Worm (Caenorhabditis elegans): Measurements from ENCODE around the gene snr-1.

Gene snr-1

DNA sequence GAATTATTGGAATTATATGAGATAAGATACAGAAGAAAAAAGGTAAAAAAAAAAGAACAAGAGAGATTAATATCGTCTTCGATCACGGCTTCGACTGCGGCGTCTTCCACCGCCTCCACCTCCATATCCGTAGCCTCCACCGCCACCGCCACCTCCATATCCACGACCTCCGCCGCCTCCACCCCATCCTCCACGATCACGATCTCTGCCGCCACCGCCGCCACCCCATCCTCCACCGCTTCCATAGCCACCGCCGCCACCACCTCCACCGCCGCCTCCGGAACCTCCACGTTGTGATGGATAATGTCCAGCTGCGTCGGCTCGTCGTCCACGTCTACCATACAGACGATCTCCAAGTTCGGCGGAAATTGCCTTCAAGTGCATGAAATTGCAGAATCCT, 29.0 kb downstream of the snr-1 start:
- TF ChIP-seq drap-1 (GFP tag; optimal IDR thresholded peaks at IDR 0.05) (no peak), nhr-12 (tag; optimal IDR thresholded peaks at IDR 0.05) (no peak), elt-3 (tag; optimal IDR thresholded peaks at IDR 0.05) (no peak), sem-2 (GFP tag; optimal IDR thresholded peaks at IDR 0.05) (no peak), snpc-4 (tag; optimal IDR thresholded peaks at IDR 0.05) (no peak), flh-1 (GFP tag; optimal IDR thresholded peaks at IDR 0.05) (no peak), ztf-11 (tag; optimal IDR thresholded peaks at IDR 0.05) (no peak), lin-13 (tag; optimal IDR thresholded peaks at IDR 0.05) (no peak), pha-4 (tag; optimal IDR thresholded peaks at IDR 0.05) (no peak), nhr-76 (tag; optimal IDR thresholded peaks at IDR 0.05) (no peak), mep-1 (tag; optimal IDR thresholded peaks at IDR 0.05) (no peak), lsy-2 (tag; optimal IDR thresholded peaks at IDR 0.05) (no peak), nhr-2 (tag; optimal IDR thresholded peaks at IDR 0.05) (no peak), zip-8 (tag; optimal IDR thresholded peaks at IDR 0.05) (no peak), unc-62 (GFP tag; optimal IDR thresholded peaks at IDR 0.05) (no peak), mab-5 (tag; optimal IDR thresholded peaks at IDR 0.05) (no peak), ham-2 (GFP tag; optimal IDR thresholded peaks at IDR 0.05) (no peak)

DNA sequence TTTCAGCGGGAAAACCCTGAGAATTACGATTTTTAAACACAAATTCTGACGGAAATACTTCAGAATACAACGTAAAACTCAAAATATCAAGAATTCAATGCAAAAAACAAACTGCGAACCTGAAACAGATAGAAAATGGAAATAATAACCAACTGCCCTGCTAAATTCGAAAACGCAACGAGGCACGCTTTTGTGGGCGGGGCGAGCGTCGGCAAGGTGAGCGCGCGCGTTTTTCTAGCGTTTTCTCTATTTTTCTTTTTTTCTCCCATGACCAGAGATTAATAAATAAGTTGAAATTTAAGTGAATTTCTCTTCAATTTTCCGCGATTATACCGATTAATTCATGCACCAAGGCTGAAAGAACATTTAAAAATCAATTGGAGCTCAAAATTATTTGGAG, 30.7 kb downstream of the snr-1 start, which contains the start of gene uaf-2:
uaf-2 (minus strand) TSS at position 183 of the 400 bp plus-strand sequence.
- no peak for TF ChIP-seq ceh-43 (GFP tag; optimal IDR thresholded peaks at IDR 0.05)
- peak; percentile 48 for TF ChIP-seq mep-1 (tag; optimal IDR thresholded peaks at IDR 0.05)
- peak; percentile 33 for TF ChIP-seq ceh-39 (tag; optimal IDR thresholded peaks at IDR 0.05)
- no peak for TF ChIP-seq nhr-12 (tag; optimal IDR thresholded peaks at IDR 0.05)

DNA sequence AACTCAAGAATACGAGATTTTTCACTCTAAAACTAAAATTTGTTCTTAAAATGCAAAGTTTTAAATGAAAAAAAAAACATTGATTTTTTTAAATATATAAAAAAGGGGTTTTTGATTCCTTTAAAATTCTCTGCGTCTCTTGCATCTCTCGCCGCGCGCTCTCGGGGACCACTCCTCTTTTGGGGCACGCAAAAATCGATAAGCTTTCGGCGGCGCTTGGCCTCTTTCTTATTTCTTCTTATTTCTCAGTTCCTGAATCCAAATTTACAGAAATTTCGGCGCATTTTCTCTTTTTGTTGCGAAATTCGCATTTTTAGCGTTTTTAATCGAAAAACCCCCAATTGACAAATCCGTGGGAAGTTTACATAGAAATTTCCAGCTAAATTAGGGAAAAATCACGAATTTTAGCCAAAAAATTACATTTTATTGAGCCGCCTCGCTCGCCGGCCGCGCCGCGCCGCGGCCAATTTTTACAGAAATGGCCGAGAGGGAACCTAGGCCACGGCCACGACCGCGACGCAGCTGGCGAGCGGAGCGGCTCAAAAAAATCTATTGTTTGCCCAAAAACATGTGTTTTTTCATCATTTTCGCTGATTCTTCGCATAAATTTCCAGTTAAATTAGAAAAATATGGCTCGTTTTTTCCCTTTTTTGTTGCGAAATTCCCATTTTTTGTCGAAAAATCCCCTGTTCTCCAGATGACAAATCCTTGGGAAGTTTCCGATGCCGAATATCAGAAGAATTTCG, 31.3 kb downstream of the snr-1 start, which contains the start of gene itsn-1:
itsn-1 (plus strand) TSS at position 696 of the 746 bp plus-strand sequence.
- TF ChIP-seq unc-62 (GFP tag; optimal IDR thresholded peaks at IDR 0.05), result no peak
- TF ChIP-seq lin-13 (tag; optimal IDR thresholded peaks at IDR 0.05), result no peak
- TF ChIP-seq sem-2 (GFP tag; optimal IDR thresholded peaks at IDR 0.05), result no peak
- no peak for TF ChIP-seq lin-32 (GFP tag; optimal IDR thresholded peaks at IDR 0.05)
- TF ChIP-seq tbx-8 (GFP tag; optimal IDR thresholded peaks at IDR 0.05), result no peak
- TF ChIP-seq M03D4.4 (tag; optimal IDR thresholded peaks at IDR 0.05), result no peak
- TF ChIP-seq lsy-2 (tag; optimal IDR thresholded peaks at IDR 0.05), result no peak
- no peak for TF ChIP-seq zip-8 (tag; optimal IDR thresholded peaks at IDR 0.05)
- no peak for TF ChIP-seq mep-1 (tag; optimal IDR thresholded peaks at IDR 0.05)
- TF ChIP-seq hlh-1 (tag; optimal IDR thresholded peaks at IDR 0.05), result no peak
- no peak for TF ChIP-seq nhr-12 (tag; optimal IDR thresholded peaks at IDR 0.05)
- TF ChIP-seq elt-3 (tag; optimal IDR thresholded peaks at IDR 0.05), result no peak
- no peak for TF ChIP-seq ceh-39 (tag; optimal IDR thresholded peaks at IDR 0.05)
- TF ChIP-seq nhr-76 (tag; optimal IDR thresholded peaks at IDR 0.05), result no peak
- TF ChIP-seq drap-1 (GFP tag; optimal IDR thresholded peaks at IDR 0.05), result no peak
- no peak for TF ChIP-seq ceh-43 (GFP tag; optimal IDR thresholded peaks at IDR 0.05)
- no peak for TF ChIP-seq elt-1 (tag; optimal IDR thresholded peaks at IDR 0.05; ENCODE audit: borderline replicate concordance, insufficient read depth)

DNA sequence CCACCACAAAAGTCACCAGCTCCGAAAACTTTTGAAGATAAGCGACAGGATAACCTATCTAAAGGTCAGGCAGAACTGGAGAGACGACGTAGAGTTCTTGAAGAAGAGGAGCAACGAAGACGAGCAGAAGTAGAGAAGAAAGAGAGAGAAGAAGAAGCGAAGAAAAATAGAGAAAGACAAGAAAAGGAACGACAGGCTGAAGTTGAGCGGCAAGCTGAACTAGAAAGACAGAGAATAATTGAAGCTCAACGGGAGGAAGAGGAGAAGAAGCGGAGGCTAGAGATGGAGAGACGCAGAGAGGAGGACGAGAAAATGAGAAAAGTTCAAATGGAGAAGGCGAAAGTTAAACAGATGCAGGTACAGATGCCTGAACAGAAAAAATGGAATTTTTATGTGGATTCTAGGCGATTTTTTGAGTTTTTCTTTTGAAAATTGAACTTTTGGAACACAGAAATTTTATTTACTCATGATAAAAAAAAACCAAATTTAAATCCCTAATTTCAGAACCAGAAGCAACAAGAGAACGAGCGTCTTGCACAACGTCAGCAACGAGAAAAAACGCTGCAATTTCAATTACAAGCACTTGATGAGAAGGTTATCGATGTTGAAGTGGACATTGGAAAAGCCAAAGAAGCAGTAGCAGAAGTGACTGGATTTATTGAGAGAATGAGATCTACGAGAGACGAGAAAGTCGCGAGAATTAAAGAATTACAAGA, 33.4 kb downstream of the snr-1 start:
- TF ChIP-seq lin-13 (tag; optimal IDR thresholded peaks at IDR 0.05) (no peak), ces-1 (GFP tag; optimal IDR thresholded peaks at IDR 0.05) (peak; percentile 33)

DNA sequence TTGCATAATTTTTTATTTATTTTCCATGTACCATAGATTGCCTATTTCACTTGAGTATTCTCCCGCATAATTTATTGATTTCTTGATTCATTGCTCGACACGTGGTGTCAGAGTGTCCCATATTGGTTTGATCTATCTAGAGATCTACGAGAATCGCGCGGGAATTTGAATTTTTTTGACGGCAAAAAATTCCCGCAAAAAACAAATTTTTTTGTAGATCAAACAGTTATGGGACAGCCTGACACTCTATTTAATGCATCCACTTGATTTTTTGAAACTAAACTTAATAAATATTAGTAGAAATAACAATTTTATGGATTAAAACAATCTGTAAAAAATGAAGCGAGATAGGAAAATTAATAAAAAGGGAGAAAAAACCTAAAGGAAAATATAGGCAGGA, 38.1 kb downstream of the snr-1 start:
- no peak for TF ChIP-seq nhr-28 (tag; optimal IDR thresholded peaks at IDR 0.05)
- no peak for TF ChIP-seq nhr-76 (tag; optimal IDR thresholded peaks at IDR 0.05)
- no peak for TF ChIP-seq bed-3 (GFP tag; optimal IDR thresholded peaks at IDR 0.05)
- no peak for TF ChIP-seq ces-1 (GFP tag; optimal IDR thresholded peaks at IDR 0.05)
- no peak for TF ChIP-seq elt-3 (tag; optimal IDR thresholded peaks at IDR 0.05)
- TF ChIP-seq ztf-11 (tag; optimal IDR thresholded peaks at IDR 0.05), result no peak
- no peak for TF ChIP-seq nhr-237 (tag; optimal IDR thresholded peaks at IDR 0.05)
- no peak for TF ChIP-seq lsy-2 (tag; optimal IDR thresholded peaks at IDR 0.05)
- TF ChIP-seq ceh-83 (GFP tag; optimal IDR thresholded peaks at IDR 0.05), result no peak
- TF ChIP-seq lin-13 (tag; optimal IDR thresholded peaks at IDR 0.05), result no peak
